Worm (Caenorhabditis elegans): ENCODE results near the gene K03B8.11.

Gene K03B8.11

DNA sequence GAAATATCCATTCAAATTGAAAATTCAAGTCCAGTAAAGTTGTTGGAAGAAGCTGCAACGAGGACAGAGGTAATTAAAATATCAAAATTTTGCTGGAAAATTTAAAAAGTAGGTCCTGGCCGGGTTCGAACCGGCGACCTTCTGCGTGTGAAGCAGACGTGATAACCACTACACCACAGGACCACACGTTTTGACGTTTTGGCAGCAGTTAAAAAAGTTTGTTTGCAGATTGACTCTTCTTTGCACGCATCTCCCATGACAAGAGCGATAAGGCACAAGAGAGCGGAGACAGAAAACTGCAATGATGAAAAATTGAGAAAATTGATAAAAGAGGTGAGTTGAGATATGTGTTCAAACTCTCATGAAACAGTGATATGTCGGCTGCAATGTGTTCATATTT is 21.8 kb upstream of the K03B8.11 start (continued):
- no peak for TF ChIP-seq Y53F4B.3 (GFP tag; IDR thresholded peaks at IDR 0.05)
- peak; percentile 62 for TF ChIP-seq lin-54 (GFP tag; optimal IDR thresholded peaks at IDR 0.05)
- TF ChIP-seq hmg-20 (GFP tag; IDR thresholded peaks at IDR 0.05), result no peak
- TF ChIP-seq F55B11.4 (tag; optimal IDR thresholded peaks at IDR 0.05; ENCODE audit: borderline replicate concordance, insufficient read depth), result no peak
- no peak; the same call in 1 of the 2 replicates for TF ChIP-seq mcd-1 (GFP tag; IDR thresholded peaks at IDR 0.05)
- no peak for TF ChIP-seq C17E4.6 (GFP tag; IDR thresholded peaks at IDR 0.05)
- TF ChIP-seq ceh-100 (GFP tag; IDR thresholded peaks at IDR 0.05), result 0 out of 2 replicates have a peak, but pooled peaks have one; percentile 47
- no peak for TF ChIP-seq lin-40 (tag; optimal IDR thresholded peaks at IDR 0.05)
- no peak for TF ChIP-seq egl-44 (GFP tag; IDR thresholded peaks at IDR 0.05)
- peak; percentile 63 for TF ChIP-seq athp-1 (tag; optimal IDR thresholded peaks at IDR 0.05)
- no peak for TF ChIP-seq ceh-40 (GFP tag; IDR thresholded peaks at IDR 0.05)
- peak; percentile 63 for TF ChIP-seq nfyb-1 (GFP tag; IDR thresholded peaks at IDR 0.05)
- no peak for TF ChIP-seq gei-17 (GFP tag; optimal IDR thresholded peaks at IDR 0.05)
- no peak for TF ChIP-seq sea-2 (GFP tag; IDR thresholded peaks at IDR 0.05)
- TF ChIP-seq nhr-80 (tag; optimal IDR thresholded peaks at IDR 0.05), result peak; percentile 60
- no peak for TF ChIP-seq pha-4 (tag; optimal IDR thresholded peaks at IDR 0.05)
- TF ChIP-seq nfya-2 (GFP tag; IDR thresholded peaks at IDR 0.05), result no peak
- TF ChIP-seq D2030.7 (GFP tag; IDR thresholded peaks at IDR 0.05), result peak; percentile 79
- 0 out of 2 replicates have a peak, but pooled peaks have one; percentile 36 for TF ChIP-seq rcor-1 (GFP tag; IDR thresholded peaks at IDR 0.05)
- no peak for TF ChIP-seq aptf-3 (GFP tag; IDR thresholded peaks at IDR 0.05)
- peak; percentile 39 for TF ChIP-seq tlf-1 (GFP tag; optimal IDR thresholded peaks at IDR 0.05)
- TF ChIP-seq attf-6 (GFP tag; IDR thresholded peaks at IDR 0.05), result no peak
- TF ChIP-seq him-1 (tag; optimal IDR thresholded peaks at IDR 0.05), result peak; percentile 83
- no peak for TF ChIP-seq nhr-120 (GFP tag; IDR thresholded peaks at IDR 0.05)
- peak; percentile 20; the same call in 1 of the 2 replicates for TF ChIP-seq F33H1.4 (GFP tag; IDR thresholded peaks at IDR 0.05)
- TF ChIP-seq ets-4 (GFP tag; optimal IDR thresholded peaks at IDR 0.05), result no peak
- TF ChIP-seq cebp-1 (GFP tag; IDR thresholded peaks at IDR 0.05), result no peak
- TF ChIP-seq cebp-1 (tag; optimal IDR thresholded peaks at IDR 0.05), result no peak
- TF ChIP-seq ztf-25 (GFP tag; IDR thresholded peaks at IDR 0.05), result 0 out of 2 replicates have a peak, but pooled peaks have one; percentile 35
- 0 out of 2 replicates have a peak, but pooled peaks have one; percentile 25 for TF ChIP-seq ztf-28 (GFP tag; IDR thresholded peaks at IDR 0.05)
- no peak for TF ChIP-seq ceh-91 (GFP tag; IDR thresholded peaks at IDR 0.05)
- 0 out of 2 replicates have a peak, but pooled peaks have one; percentile 5 for TF ChIP-seq lir-1 (GFP tag; conservative IDR thresholded peaks at IDR 0.05)
- TF ChIP-seq lsy-27 (tag; optimal IDR thresholded peaks at IDR 0.05; ENCODE audit: borderline replicate concordance, insufficient read depth), result peak; percentile 30
- TF ChIP-seq Y67H2A.10 (GFP tag; conservative IDR thresholded peaks at IDR 0.05), result no peak
- TF ChIP-seq Y53G8AR.9 (GFP tag; conservative IDR thresholded peaks at IDR 0.05), result peak; percentile 50; the same call in 1 of the 2 replicates
- no peak for TF ChIP-seq ceh-79 (tag; optimal IDR thresholded peaks at IDR 0.05)
- peak in 1 of 2 experiments; percentile 63 for TF ChIP-seq rec-8 (tag; optimal IDR thresholded peaks at IDR 0.05)
- no peak for TF ChIP-seq madf-10 (tag; optimal IDR thresholded peaks at IDR 0.05)
- TF ChIP-seq efl-1 (GFP tag; optimal IDR thresholded peaks at IDR 0.05), result no peak
- TF ChIP-seq T07F8.4 (tag; optimal IDR thresholded peaks at IDR 0.05), result no peak
- TF ChIP-seq ztf-22 (GFP tag; optimal IDR thresholded peaks at IDR 0.05), result no peak
- TF ChIP-seq dpff-1 (tag; optimal IDR thresholded peaks at IDR 0.05), result no peak
- TF ChIP-seq Y95B8A.8 (GFP tag; IDR thresholded peaks at IDR 0.05), result no peak
- TF ChIP-seq ama-1 (optimal IDR thresholded peaks at IDR 0.05), result no peak
- no peak for TF ChIP-seq ama-1 (GFP tag; optimal IDR thresholded peaks at IDR 0.05)
- peak; percentile 42 for TF ChIP-seq ZK185.1 (tag; optimal IDR thresholded peaks at IDR 0.05; ENCODE audit: poor library complexity, severe bottlenecking)
- no peak for TF ChIP-seq hsf-1 (GFP tag; IDR thresholded peaks at IDR 0.05)
- TF ChIP-seq zim-3 (tag; optimal IDR thresholded peaks at IDR 0.05), result peak; percentile 17
- no peak for TF ChIP-seq let-526 (GFP tag; IDR thresholded peaks at IDR 0.05)

Measured in whole organism, young adult.